Fruit fly (Drosophila melanogaster) whole organism, adult: ENCODE data around the gene Vta1.

Experiments
- CG11617 ChIP-seq: fragments of 200-800 bp; sonication (Bioruptor generic); optimal IDR thresholded peaks from 2 replicates; lab custom pipeline; 2017; ENCODE audit warnings: mild to moderate bottlenecking, missing biosample characterization, missing genetic modification reagents, missing genetic modification characterization
- CG12768 ChIP-seq: fragments of 200-800 bp; sonication (Bioruptor generic); optimal IDR thresholded peaks from 2 replicates; lab custom pipeline; 2017; ENCODE audit warnings: missing biosample characterization, missing genetic modification characterization, mild to moderate bottlenecking, moderate library complexity, missing genetic modification reagents
- CG14711 ChIP-seq: fragments of 200-800 bp; sonication (Bioruptor generic); optimal IDR thresholded peaks from 2 replicates; lab custom pipeline; 2018; ENCODE audit warnings: missing biosample characterization, mild to moderate bottlenecking, missing genetic modification characterization, moderate library complexity
- CG1620 ChIP-seq: fragments of 200-800 bp; sonication (Bioruptor generic); optimal IDR thresholded peaks from 2 replicates; lab custom pipeline; 2016; ENCODE audit warnings: missing biosample characterization, missing genetic modification characterization
- CG33017 ChIP-seq: fragments of 200-800 bp; sonication (Bioruptor generic); optimal IDR thresholded peaks from 2 replicates; lab custom pipeline; 2018; ENCODE audit warnings: missing biosample characterization, mild to moderate bottlenecking, missing genetic modification characterization, moderate library complexity
- CG5204 ChIP-seq: fragments of 200-800 bp; sonication (Bioruptor generic); optimal IDR thresholded peaks from 2 replicates; lab custom pipeline; 2016; ENCODE audit warnings: missing biosample characterization, missing genetic modification characterization
- CG7045 ChIP-seq: fragments of 200-800 bp; sonication (Bioruptor generic); optimal IDR thresholded peaks from 2 replicates; lab custom pipeline; 2017; ENCODE audit warnings: missing biosample characterization, mild to moderate bottlenecking, missing genetic modification characterization
- CG7101 ChIP-seq: fragments of 200-800 bp; sonication (Bioruptor generic); optimal IDR thresholded peaks from 2 replicates; lab custom pipeline; 2018; ENCODE audit warnings: missing biosample characterization, mild to moderate bottlenecking, missing genetic modification characterization, moderate library complexity
- Clk ChIP-seq: fragments of 200-800 bp; sonication (Bioruptor generic); optimal IDR thresholded peaks from 2 replicates; lab custom pipeline; 2017; ENCODE audit warnings: missing biosample characterization, missing genetic modification characterization
- Crg-1 ChIP-seq: fragments of 200-800 bp; sonication (Bioruptor generic); optimal IDR thresholded peaks from 2 replicates; lab custom pipeline; 2016; ENCODE audit warnings: missing biosample characterization, missing genetic modification characterization
- Hr96 ChIP-seq: fragments of 200-800 bp; sonication (Bioruptor generic); optimal IDR thresholded peaks from 2 replicates; lab custom pipeline; 2016; ENCODE audit warnings: missing biosample characterization, missing genetic modification characterization
- Mnt ChIP-seq: fragments of 200-800 bp; sonication (Bioruptor generic); optimal IDR thresholded peaks from 2 replicates; lab custom pipeline; 2016; ENCODE audit warnings: missing biosample characterization, mild to moderate bottlenecking, missing genetic modification characterization
- bab1 ChIP-seq: fragments of 200-800 bp; sonication (Bioruptor generic); optimal IDR thresholded peaks from 3 replicates; lab custom pipeline; 2019; ENCODE audit warnings: missing biosample characterization, mild to moderate bottlenecking, missing genetic modification characterization, moderate library complexity
- cic ChIP-seq: fragments of 200-800 bp; sonication (Bioruptor generic); optimal IDR thresholded peaks from 2 replicates; lab custom pipeline; 2017; ENCODE audit warnings: missing biosample characterization, mild to moderate bottlenecking, missing genetic modification characterization, moderate library complexity
- cnc ChIP-seq, 2 experiments: fragments of >200 bp; optimal IDR thresholded peaks; 2 replicates each; lab custom pipeline; 2017
- kay ChIP-seq: fragments of 200-800 bp; sonication (Bioruptor generic); peaks from one replicate; lab custom pipeline; 2016; ENCODE audit warnings: missing biosample characterization, missing genetic modification characterization, borderline replicate concordance
- ovo ChIP-seq: fragments of 200-800 bp; sonication (Bioruptor generic); optimal IDR thresholded peaks from 2 replicates; lab custom pipeline; 2016; ENCODE audit warnings: missing biosample characterization, missing genetic modification characterization
- pad ChIP-seq: fragments of 200-800 bp; sonication (Bioruptor generic); optimal IDR thresholded peaks from 3 replicates; lab custom pipeline; 2017; ENCODE audit warnings: missing biosample characterization, missing genetic modification characterization, mild to moderate bottlenecking, moderate library complexity, missing genetic modification reagents
- tj ChIP-seq: fragments of 200-800 bp; sonication (Bioruptor generic); optimal IDR thresholded peaks from 3 replicates; lab custom pipeline; 2017; ENCODE audit warnings: missing biosample characterization, mild to moderate bottlenecking, missing genetic modification characterization, moderate library complexity
- toe ChIP-seq: fragments of 200-800 bp; sonication (Bioruptor generic); optimal IDR thresholded peaks from 2 replicates; lab custom pipeline; 2016; ENCODE audit warnings: missing biosample characterization, missing genetic modification characterization

The Vta1 gene

dm6 chr3L:1615701-1616100, 37.0 kb downstream of the Vta1 start, which contains the start of gene CG12105:
CG12105 (minus strand) TSS chr3L:1615801.
- no peak for TF ChIP-seq CG33017 (tag; lab: Kevin White, UChicago)
- no peak for TF ChIP-seq ovo (GFP tag; lab: Kevin White, UChicago)
- TF ChIP-seq Mnt, result no peak
- no peak for TF ChIP-seq pad (GFP tag; lab: Kevin White, UChicago)
- no peak for TF ChIP-seq Clk
- no peak for TF ChIP-seq Hr96 (GFP tag; lab: Kevin White, UChicago)
- no peak for TF ChIP-seq bab1
- TF ChIP-seq CG7045 (GFP tag; lab: Kevin White, UChicago), result no peak
- no peak for TF ChIP-seq cnc (optimal IDR thresholded peaks at IDR 0.05; lab: Kevin White, UChicago)
- no peak for TF ChIP-seq Crg-1 (GFP tag; lab: Kevin White, UChicago)
- TF ChIP-seq CG14711 (tag; lab: Kevin White, UChicago), result no peak
- TF ChIP-seq CG5204 (GFP tag; lab: Kevin White, UChicago), result no peak

- no peak for TF ChIP-seq CG5204 (GFP tag; lab: Kevin White, UChicago)
- no peak for TF ChIP-seq tj (GFP tag; lab: Kevin White, UChicago)
- TF ChIP-seq bab1, result no peak
- TF ChIP-seq Mnt, result no peak
- TF ChIP-seq CG12768, result no peak
- TF ChIP-seq ovo (GFP tag; lab: Kevin White, UChicago), result no peak
- no peak for TF ChIP-seq Crg-1 (GFP tag; lab: Kevin White, UChicago)
- no peak for TF ChIP-seq Hr96 (GFP tag; lab: Kevin White, UChicago)
- no peak for TF ChIP-seq CG33017 (tag; lab: Kevin White, UChicago)
- TF ChIP-seq CG14711 (tag; lab: Kevin White, UChicago), result no peak
- no peak for TF ChIP-seq cnc (optimal IDR thresholded peaks at IDR 0.05; lab: Kevin White, UChicago)
- no peak for TF ChIP-seq CG7101 (tag; lab: Kevin White, UChicago)
- no peak for TF ChIP-seq kay
These were observed 38.1 kb downstream of the Vta1 start for dm6 chr3L:1614465-1615084.

- TF ChIP-seq Crg-1 (GFP tag; lab: Kevin White, UChicago) (no peak), kay (no peak), cnc (optimal IDR thresholded peaks at IDR 0.05; lab: Kevin White, UChicago) (no peak), pad (GFP tag; lab: Kevin White, UChicago) (no peak), ovo (GFP tag; lab: Kevin White, UChicago) (no peak), CG12768 (no peak), toe (GFP tag; lab: Kevin White, UChicago) (no peak), CG33017 (tag; lab: Kevin White, UChicago) (no peak), bab1 (no peak), CG1620 (no peak), CG7101 (tag; lab: Kevin White, UChicago) (no peak)
These were observed 43.1 kb downstream of the Vta1 start for dm6 chr3L:1609611-1610010.

dm6 chr3L:1602833-1603128, 49.9 kb downstream of the Vta1 start, which contains the start of the genes CG18170 and CG33791:
CG18170 (plus strand) TSS chr3L:1602954.
CG33791 (plus strand) TSS chr3L:1602954.
- no peak for TF ChIP-seq Hr96 (GFP tag; lab: Kevin White, UChicago)
- TF ChIP-seq cic (GFP tag; lab: Kevin White, UChicago), result no peak
- no peak for TF ChIP-seq cnc (optimal IDR thresholded peaks at IDR 0.05; lab: Kevin White, UChicago)
- no peak for TF ChIP-seq pad (GFP tag; lab: Kevin White, UChicago)
- TF ChIP-seq CG1620, result no peak
- no peak for TF ChIP-seq CG5204 (GFP tag; lab: Kevin White, UChicago)
- TF ChIP-seq Crg-1 (GFP tag; lab: Kevin White, UChicago), result no peak

dm6 chr3L:1602064-1602832, 50.5 kb downstream of the Vta1 start, which contains the start of gene CG12104:
CG12104 (minus strand) TSS chr3L:1602674.
- TF ChIP-seq CG12768 (peak; percentile 20), bab1 (peak; percentile 51), ovo (GFP tag; lab: Kevin White, UChicago) (peak; percentile 22), CG5204 (GFP tag; lab: Kevin White, UChicago) (no peak), Crg-1 (GFP tag; lab: Kevin White, UChicago) (no peak), toe (GFP tag; lab: Kevin White, UChicago) (no peak), Mnt (peak; percentile 45), Hr96 (GFP tag; lab: Kevin White, UChicago) (no peak), pad (GFP tag; lab: Kevin White, UChicago) (peak; percentile 19), CG11617 (GFP tag; lab: Kevin White, UChicago) (no peak), CG7101 (tag; lab: Kevin White, UChicago) (peak; percentile 10), kay (no peak), cnc (optimal IDR thresholded peaks at IDR 0.05; lab: Kevin White, UChicago) (no peak), CG7045 (GFP tag; lab: Kevin White, UChicago) (no peak), tj (GFP tag; lab: Kevin White, UChicago) (peak; percentile 80), CG14711 (tag; lab: Kevin White, UChicago) (no peak), Clk (no peak), cic (GFP tag; lab: Kevin White, UChicago) (peak; percentile 86), CG33017 (tag; lab: Kevin White, UChicago) (no peak), CG1620 (no peak)
